Worm (Caenorhabditis elegans) whole organism, late embryonic: ENCODE measurements around the gene F08D12.4.

Source experiments
- Y22D7AL.16 ChIP-seq: sonication (generic microtip); optimal IDR thresholded peaks from 2 replicates; lab custom pipeline; 2016; ENCODE audit warnings: missing genetic modification characterization, missing compliant biosample characterization
- ceh-18 ChIP-seq: sonication (generic microtip); optimal IDR thresholded peaks from 2 replicates; lab custom pipeline; 2016; ENCODE audit warnings: missing genetic modification characterization, missing compliant biosample characterization
- ceh-2 ChIP-seq: sonication (generic microtip); optimal IDR thresholded peaks from 2 replicates; lab custom pipeline; 2016; ENCODE audit warnings: missing genotype, missing genetic modification characterization, missing compliant biosample characterization
- ceh-22 ChIP-seq: sonication (generic microtip); optimal IDR thresholded peaks from 2 replicates; lab custom pipeline; 2017; ENCODE audit warnings: missing biosample characterization, missing genetic modification characterization
- ceh-31 ChIP-seq: sonication (generic microtip); optimal IDR thresholded peaks from 2 replicates; lab custom pipeline; 2016; ENCODE audit warnings: missing genetic modification characterization, missing compliant biosample characterization
- ceh-9 ChIP-seq: sonication (generic microtip); optimal IDR thresholded peaks from 2 replicates; lab custom pipeline; 2016; ENCODE audit warnings: mild to moderate bottlenecking, missing genetic modification characterization, inconsistent platforms, missing compliant biosample characterization
- dve-1 ChIP-seq: sonication (generic microtip); optimal IDR thresholded peaks from 2 replicates; lab custom pipeline; 2017; ENCODE audit warnings: antibody characterized with exemption, mild to moderate bottlenecking, missing genetic modification characterization, missing compliant biosample characterization
- elt-2 ChIP-seq: sonication (generic microtip); optimal IDR thresholded peaks from 2 replicates; lab custom pipeline; 2016; ENCODE audit warnings: missing genetic modification reagents, missing genetic modification characterization, missing compliant biosample characterization
- elt-4 ChIP-seq: sonication (generic microtip); optimal IDR thresholded peaks from 2 replicates; lab custom pipeline; 2016; ENCODE audit warnings: missing genetic modification characterization, missing compliant biosample characterization
- eyg-1 ChIP-seq: sonication (generic microtip); optimal IDR thresholded peaks from 2 replicates; lab custom pipeline; 2016; ENCODE audit warnings: missing genotype, missing genetic modification characterization, missing compliant biosample characterization
- gmeb-2 ChIP-seq: sonication (generic microtip); optimal IDR thresholded peaks from 2 replicates; lab custom pipeline; 2016; ENCODE audit warnings: missing genetic modification characterization, inconsistent platforms, missing compliant biosample characterization
- mec-3 ChIP-seq: sonication (generic microtip); optimal IDR thresholded peaks from 2 replicates; lab custom pipeline; 2016; ENCODE audit warnings: borderline replicate concordance, missing genetic modification characterization, missing compliant biosample characterization
- nhr-11 ChIP-seq: fragments of 150-350 bp; optimal IDR thresholded peaks from 2 replicates; lab custom pipeline; 2014; ENCODE audit warnings: missing biosample characterization, missing genetic modification characterization
- nhr-232 ChIP-seq: sonication (generic microtip); optimal IDR thresholded peaks from 2 replicates; lab custom pipeline; 2016; ENCODE audit warnings: missing genetic modification characterization, missing compliant biosample characterization
- pag-3 ChIP-seq: sonication (generic microtip); optimal IDR thresholded peaks from 2 replicates; lab custom pipeline; 2016; ENCODE audit warnings: missing compliant biosample characterization, missing genetic modification characterization, borderline replicate concordance
- pha-2 ChIP-seq: sonication (generic microtip); optimal IDR thresholded peaks from 2 replicates; lab custom pipeline; 2017; ENCODE audit warnings: mild to moderate bottlenecking, missing genetic modification characterization, missing compliant biosample characterization
- pros-1 ChIP-seq: fragments of 150-350 bp; optimal IDR thresholded peaks from 2 replicates; lab custom pipeline; 2014; ENCODE audit warnings: missing biosample characterization, missing genetic modification reagents, missing genetic modification characterization
- ref-2 ChIP-seq: sonication (generic microtip); optimal IDR thresholded peaks from 2 replicates; lab custom pipeline; 2016; ENCODE audit warnings: missing genetic modification characterization, missing compliant biosample characterization
- sox-2 ChIP-seq: fragments of 200-800 bp; sonication (Bioruptor generic); IDR thresholded peaks from 2 replicates; pipeline ENCODE4 v1.3.6; 2022; ENCODE audit warnings: missing genetic modification reagents, missing genetic modification characterization, missing compliant biosample characterization
- sox-4 ChIP-seq: sonication (generic microtip); optimal IDR thresholded peaks from 2 replicates; lab custom pipeline; 2017; ENCODE audit warnings: mild to moderate bottlenecking, missing genetic modification characterization, inconsistent platforms, missing compliant biosample characterization
- unc-3 ChIP-seq, 2 experiments: fragments of 200-800 bp in 1 of 2; sonication (Bioruptor generic) in 1 of 2; sonication (generic microtip) in 1 of 2; conservative IDR thresholded peaks in 1 of 2; optimal IDR thresholded peaks in 1 of 2; 2 replicates each; pipeline versions ENCODE4 v1.3.6 to Lab custom; 2016 to 2022; ENCODE audit warnings: missing compliant biosample characterization in 2 of 2, missing genetic modification characterization in 2 of 2, missing genetic modification reagents in 1 of 2
- unc-42 ChIP-seq: sonication (generic microtip); optimal IDR thresholded peaks from 2 replicates; lab custom pipeline; 2016; ENCODE audit warnings: missing genotype, missing genetic modification characterization, missing compliant biosample characterization
- zip-5 ChIP-seq: sonication (generic microtip); optimal IDR thresholded peaks from 2 replicates; lab custom pipeline; 2016; ENCODE audit warnings: missing genetic modification characterization, missing compliant biosample characterization
- ztf-16 ChIP-seq: sonication (generic microtip); optimal IDR thresholded peaks from 2 replicates; lab custom pipeline; 2017; ENCODE audit warnings: missing genetic modification characterization, missing compliant biosample characterization

The F08D12.4 gene

ce11 chrII:2815444-2815843 lies 37.5 kb downstream of the F08D12.4 start, which contains the start of gene K12H6.2:
TSS of gene K12H6.2 (minus strand) at chrII:2815544.
- TF ChIP-seq ceh-18 (tag; lab: Kevin White, UChicago) = no peak
- TF ChIP-seq nhr-11 (tag; lab: Kevin White, UChicago) = no peak
- no peak for TF ChIP-seq zip-5 (tag; lab: Kevin White, UChicago)
- no peak for TF ChIP-seq pha-2 (tag; lab: Kevin White, UChicago)
- no peak for TF ChIP-seq eyg-1 (tag; lab: Kevin White, UChicago)
- no peak for TF ChIP-seq ref-2
- TF ChIP-seq ceh-22 (tag; lab: Kevin White, UChicago) = no peak
- TF ChIP-seq, all 69 proteins: peak for 0

- TF ChIP-seq pros-1 (no peak), pag-3 (tag; lab: Kevin White, UChicago) (no peak), ceh-31 (tag; lab: Kevin White, UChicago) (no peak), sox-2 (GFP tag; lab: Robert Waterston, UW) (no peak), pha-2 (tag; lab: Kevin White, UChicago) (no peak), ceh-2 (no peak), nhr-11 (tag; lab: Kevin White, UChicago) (no peak), sox-4 (tag; lab: Kevin White, UChicago) (no peak), nhr-232 (no peak), elt-2 (tag; lab: Kevin White, UChicago) (no peak), dve-1 (no peak), ref-2 (no peak)
Measured at ce11 chrII:2816676-2817075, 38.7 kb downstream of the F08D12.4 start, which contains the start of gene set-13. TSS of gene set-13 (plus strand) at chrII:2816976.

- TF ChIP-seq unc-42 (tag; lab: Kevin White, UChicago) (no peak), gmeb-2 (tag; lab: Kevin White, UChicago) (no peak), sox-4 (tag; lab: Kevin White, UChicago) (no peak)
Measured at ce11 chrII:2822435-2822920, 44.5 kb downstream of the F08D12.4 start, which contains the start of the genes fut-4 and K12H6.10. TSS of gene fut-4 (minus strand) at chrII:2822535. TSS of gene K12H6.10 (plus strand) at chrII:2822870.

- TF ChIP-seq mec-3 (no peak), ceh-9 (no peak)
Measured at ce11 chrII:2824169-2824568, 46.2 kb downstream of the F08D12.4 start, which contains the start of the genes K12H6.4 and K12H6.9. TSS of gene K12H6.4 (minus strand) at chrII:2824269. TSS of gene K12H6.9 (plus strand) at chrII:2824404.

DNA sequence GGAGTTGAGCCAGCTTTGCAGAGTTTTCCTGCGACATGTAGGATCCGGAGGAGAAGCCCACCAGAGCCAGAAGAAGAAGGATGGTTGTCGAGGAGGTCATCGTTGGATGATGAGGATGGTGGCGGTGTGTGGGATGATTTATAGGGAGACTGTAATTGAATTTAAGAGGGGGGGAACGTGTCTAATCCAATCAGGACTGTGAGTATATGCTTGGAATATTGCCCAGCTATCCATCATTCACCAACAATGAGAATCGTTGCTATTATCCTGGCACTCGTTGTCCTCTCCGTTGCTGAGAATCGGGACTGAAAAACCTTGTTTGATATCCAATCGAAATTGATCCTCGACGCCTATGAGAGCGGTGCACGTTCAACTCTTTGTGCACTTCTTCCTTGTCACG lies 48.1 kb downstream of the F08D12.4 start, which contains the start of gene K12H6.5:
TSS of gene K12H6.5 (minus strand) at position 101 of the 400 bp plus-strand sequence.
- TF ChIP-seq ztf-16 (tag; lab: Kevin White, UChicago) (no peak), Y22D7AL.16 (tag; lab: Kevin White, UChicago) (no peak)

ce11 chrII:2827859-2828403 lies 50.0 kb downstream of the F08D12.4 start, which contains the start of gene K12H6.8:
TSS of gene K12H6.8 (plus strand) at chrII:2827896.
- TF ChIP-seq elt-4 (tag; lab: Kevin White, UChicago) = peak; percentile 91
- TF ChIP-seq unc-3 (GFP tag; conservative IDR thresholded peaks at IDR 0.05; lab: Robert Waterston, UW) = no peak
- TF ChIP-seq unc-3 (tag; optimal IDR thresholded peaks at IDR 0.05; lab: Kevin White, UChicago) = no peak
